Worm (Caenorhabditis elegans) whole organism, young adult: ENCODE measurements around the gene F31D4.5.

Experiments used
- B0019.2 ChIP-seq: fragments of 200-800 bp; sonication (Bioruptor generic); conservative IDR thresholded peaks from 2 replicates; pipeline ENCODE4 v1.3.6; 2022; ENCODE audit warnings: missing genetic modification reagents, missing genetic modification characterization, missing compliant biosample characterization
- B0035.1 ChIP-seq: sonication (generic microtip); optimal IDR thresholded peaks from 2 replicates; lab custom pipeline; 2016; ENCODE audit warnings: missing genetic modification characterization, mild to moderate bottlenecking, missing compliant biosample characterization, missing genotype, missing genetic modification reagents
- B0336.3 ChIP-seq: fragments of 200-800 bp; sonication (Bioruptor generic); IDR thresholded peaks from 2 replicates; pipeline ENCODE4 v1.3.6; 2022; ENCODE audit warnings: missing genetic modification characterization, missing compliant biosample characterization
- C06A6.2 ChIP-seq: fragments of 200-800 bp; sonication (Bioruptor generic); conservative IDR thresholded peaks from 2 replicates; pipeline ENCODE4 v1.3.6; 2022; ENCODE audit warnings: missing genetic modification characterization, missing compliant biosample characterization
- C17E4.6 ChIP-seq: fragments of 200-800 bp; sonication (Bioruptor generic); IDR thresholded peaks from 2 replicates; pipeline ENCODE4 v1.3.6; 2022; ENCODE audit warnings: missing genetic modification reagents, missing genetic modification characterization, missing compliant biosample characterization
- F22D6.2 ChIP-seq: sonication (generic microtip); optimal IDR thresholded peaks from 2 replicates; lab custom pipeline; 2016; ENCODE audit warnings: mild to moderate bottlenecking, missing genetic modification characterization, missing compliant biosample characterization
- F39B2.1 ChIP-seq: fragments of 200-800 bp; sonication (Bioruptor generic); IDR thresholded peaks from 2 replicates; pipeline ENCODE4 v1.3.6; 2022; ENCODE audit warnings: missing genetic modification reagents, missing genetic modification characterization, missing compliant biosample characterization
- F57C9.4 ChIP-seq: sonication (generic microtip); optimal IDR thresholded peaks from 2 replicates; lab custom pipeline; 2017; ENCODE audit warnings: mild to moderate bottlenecking, missing genetic modification characterization, missing compliant biosample characterization
- Y79H2A.3 ChIP-seq: fragments of 200-800 bp; sonication (Bioruptor generic); conservative IDR thresholded peaks from 2 replicates; pipeline ENCODE4 v1.3.6; 2022; ENCODE audit warnings: missing genetic modification reagents, missing genetic modification characterization, missing compliant biosample characterization
- akir-1 ChIP-seq: fragments of 200-800 bp; sonication (Bioruptor generic); optimal IDR thresholded peaks from 2 replicates; lab custom pipeline; 2018; ENCODE audit warnings: mild to moderate bottlenecking, missing genetic modification characterization, moderate library complexity, missing compliant biosample characterization
- aptf-2 ChIP-seq: fragments of 200-800 bp; sonication (Bioruptor generic); conservative IDR thresholded peaks from 2 replicates; pipeline ENCODE4 v1.3.6; 2022; ENCODE audit warnings: missing genetic modification reagents, missing genetic modification characterization, missing compliant biosample characterization
- aptf-3 ChIP-seq: fragments of 200-800 bp; sonication (Bioruptor generic); IDR thresholded peaks from 2 replicates; pipeline ENCODE4 v1.3.6; 2022; ENCODE audit warnings: missing genetic modification characterization, missing compliant biosample characterization
- athp-1 ChIP-seq: sonication (generic microtip); optimal IDR thresholded peaks from 2 replicates; lab custom pipeline; 2017; ENCODE audit warnings: mild to moderate bottlenecking, missing genetic modification characterization, missing compliant biosample characterization
- attf-3 ChIP-seq: fragments of 200-800 bp; sonication (Bioruptor generic); conservative IDR thresholded peaks from 2 replicates; pipeline ENCODE4 v1.3.6; 2022; ENCODE audit warnings: missing genetic modification reagents, missing genetic modification characterization, missing compliant biosample characterization
- attf-5 ChIP-seq: fragments of 200-800 bp; sonication (Bioruptor generic); optimal IDR thresholded peaks from 2 replicates; lab custom pipeline; 2018; ENCODE audit warnings: mild to moderate bottlenecking, missing genetic modification characterization, missing compliant biosample characterization
- ccch-3 ChIP-seq: fragments of 200-800 bp; sonication (Bioruptor generic); optimal IDR thresholded peaks from 2 replicates; lab custom pipeline; 2018; ENCODE audit warnings: mild to moderate bottlenecking, missing genetic modification characterization, missing compliant biosample characterization
- cebp-1 ChIP-seq, 2 experiments: fragments of 200-800 bp in 1 of 2; sonication (Bioruptor generic) in 1 of 2; sonication (generic microtip) in 1 of 2; IDR thresholded peaks in 1 of 2; optimal IDR thresholded peaks in 1 of 2; 2 replicates each; pipeline versions ENCODE4 v1.3.6 to Lab custom; 2017 to 2022; ENCODE audit warnings: missing compliant biosample characterization in 2 of 2, missing genetic modification characterization in 2 of 2, mild to moderate bottlenecking in 1 of 2, missing genetic modification reagents in 1 of 2, moderate library complexity in 1 of 2
- ceh-27 ChIP-seq: fragments of 200-800 bp; sonication (Bioruptor generic); optimal IDR thresholded peaks from 2 replicates; lab custom pipeline; 2018; ENCODE audit warnings: mild to moderate bottlenecking, missing genetic modification characterization, moderate library complexity, missing compliant biosample characterization
- ceh-79 ChIP-seq: sonication (generic microtip); optimal IDR thresholded peaks from 2 replicates; lab custom pipeline; 2017; ENCODE audit warnings: mild to moderate bottlenecking, missing genetic modification characterization, missing compliant biosample characterization
- ceh-91 ChIP-seq: fragments of 200-800 bp; sonication (Bioruptor generic); IDR thresholded peaks from 2 replicates; pipeline ENCODE4 v1.3.6; 2022; ENCODE audit warnings: missing genetic modification reagents, missing genetic modification characterization, missing compliant biosample characterization
- chd-7 ChIP-seq: sonication (generic microtip); optimal IDR thresholded peaks from 2 replicates; lab custom pipeline; 2016; ENCODE audit warnings: mild to moderate bottlenecking, missing genetic modification characterization, moderate library complexity, missing compliant biosample characterization
- die-1 ChIP-seq: sonication (generic microtip); optimal IDR thresholded peaks from 2 replicates; lab custom pipeline; 2016; ENCODE audit warnings: missing genotype, mild to moderate bottlenecking, missing genetic modification characterization, missing compliant biosample characterization
- dpff-1 ChIP-seq: sonication (generic microtip); optimal IDR thresholded peaks from 2 replicates; lab custom pipeline; 2017; ENCODE audit warnings: mild to moderate bottlenecking, missing genetic modification characterization, missing compliant biosample characterization
- efl-1 ChIP-seq: fragments of 150-350 bp; optimal IDR thresholded peaks from 2 replicates; lab custom pipeline; 2014; ENCODE audit warnings: missing biosample characterization, missing genetic modification reagents, missing genetic modification characterization
- ekl-4 ChIP-seq: fragments of 200-800 bp; sonication (Bioruptor generic); IDR thresholded peaks from 2 replicates; pipeline ENCODE4 v1.3.6; 2022; ENCODE audit warnings: missing genetic modification reagents, missing genetic modification characterization, missing compliant biosample characterization
- him-1 ChIP-seq: sonication (generic microtip); optimal IDR thresholded peaks from 2 replicates; lab custom pipeline; 2016; ENCODE audit warnings: missing genotype, missing genetic modification reagents, missing genetic modification characterization, missing compliant biosample characterization
- hsf-1 ChIP-seq: fragments of 200-800 bp; sonication (Bioruptor generic); IDR thresholded peaks from 2 replicates; pipeline ENCODE4 v1.3.6; 2022; ENCODE audit warnings: missing genetic modification reagents, missing genetic modification characterization, missing compliant biosample characterization
- lin-35 ChIP-seq, 3 experiments: fragments of 150-350 bp in 2 of 3; sonication (generic microtip) in 1 of 3; optimal IDR thresholded peaks; 2 replicates each; lab custom pipeline; 2014 to 2018; ENCODE audit warnings: missing biosample characterization in 3 of 3, missing genetic modification characterization in 3 of 3, missing genetic modification reagents in 3 of 3
- lsy-27 ChIP-seq: sonication (generic microtip); optimal IDR thresholded peaks from 2 replicates; lab custom pipeline; 2017; ENCODE audit warnings: missing genetic modification characterization, mild to moderate bottlenecking, missing compliant biosample characterization, antibody characterized with exemption, missing genotype, borderline replicate concordance; ENCODE audit not compliant: insufficient read depth
- madf-6 ChIP-seq: fragments of 200-800 bp; sonication (Bioruptor generic); IDR thresholded peaks from 2 replicates; pipeline ENCODE4 v1.3.6; 2022; ENCODE audit warnings: missing genetic modification reagents, missing genetic modification characterization, missing compliant biosample characterization
- madf-8 ChIP-seq: fragments of 200-800 bp; sonication (Bioruptor generic); conservative IDR thresholded peaks from 2 replicates; pipeline ENCODE4 v1.3.6; 2022; ENCODE audit warnings: missing genetic modification reagents, missing genetic modification characterization, missing compliant biosample characterization
- mxl-1 ChIP-seq: sonication (generic microtip); optimal IDR thresholded peaks from 2 replicates; lab custom pipeline; 2016; ENCODE audit warnings: missing genetic modification characterization, missing compliant biosample characterization
- nfya-2 ChIP-seq: fragments of 200-800 bp; sonication (Bioruptor generic); IDR thresholded peaks from 2 replicates; pipeline ENCODE4 v1.3.6; 2022; ENCODE audit warnings: missing genetic modification reagents, missing genetic modification characterization, missing compliant biosample characterization
- nfyb-1 ChIP-seq: fragments of 200-800 bp; sonication (Bioruptor generic); IDR thresholded peaks from 2 replicates; pipeline ENCODE4 v1.3.6; 2022; ENCODE audit warnings: missing genetic modification reagents, missing genetic modification characterization, missing compliant biosample characterization
- nhr-120 ChIP-seq: fragments of 200-800 bp; sonication (Bioruptor generic); IDR thresholded peaks from 2 replicates; pipeline ENCODE4 v1.3.6; 2022; ENCODE audit warnings: missing genetic modification characterization, missing compliant biosample characterization
- nhr-90 ChIP-seq: sonication (generic microtip); optimal IDR thresholded peaks from 2 replicates; lab custom pipeline; 2016; ENCODE audit warnings: missing genotype, mild to moderate bottlenecking, missing genetic modification characterization, missing compliant biosample characterization
- pha-4 ChIP-seq: fragments of 150-350 bp; sonication (generic microtip); optimal IDR thresholded peaks from 2 replicates; lab custom pipeline; 2014; ENCODE audit warnings: missing biosample characterization, missing genetic modification reagents, missing genetic modification characterization
- rpc-1 ChIP-seq, 2 experiments: fragments of 150-350 bp in 1 of 2; sonication (generic microtip) in 1 of 2; optimal IDR thresholded peaks; 2 replicates each; lab custom pipeline; 2014 to 2018; ENCODE audit warnings: missing biosample characterization in 1 of 2, missing genetic modification characterization in 1 of 2, missing genetic modification reagents in 1 of 2, missing genotype in 1 of 2
- snpc-1.1 ChIP-seq: sonication (generic microtip); optimal IDR thresholded peaks from 2 replicates; lab custom pipeline; 2017; ENCODE audit warnings: missing genetic modification characterization, mild to moderate bottlenecking, missing compliant biosample characterization, antibody characterized with exemption, moderate library complexity, missing genotype, missing genetic modification reagents; ENCODE audit not compliant: insufficient read depth
- tbx-9 ChIP-seq: sonication (generic microtip); optimal IDR thresholded peaks from 2 replicates; lab custom pipeline; 2016; ENCODE audit warnings: borderline replicate concordance, missing genetic modification characterization, inconsistent platforms, missing compliant biosample characterization
- unc-130 ChIP-seq: sonication (generic microtip); optimal IDR thresholded peaks from 2 replicates; lab custom pipeline; 2016; ENCODE audit warnings: missing genetic modification reagents, missing genetic modification characterization, missing compliant biosample characterization
- unc-62 ChIP-seq: fragments of 150-350 bp; optimal IDR thresholded peaks from 2 replicates; lab custom pipeline; 2014; ENCODE audit warnings: missing biosample characterization, missing genetic modification reagents, missing genetic modification characterization
- zim-3 ChIP-seq: sonication (generic microtip); optimal IDR thresholded peaks from 2 replicates; lab custom pipeline; 2017; ENCODE audit warnings: mild to moderate bottlenecking, missing genetic modification characterization, moderate library complexity, missing compliant biosample characterization
- ztf-18 ChIP-seq: sonication (generic microtip); optimal IDR thresholded peaks from 2 replicates; lab custom pipeline; 2016; ENCODE audit warnings: missing genotype, mild to moderate bottlenecking, missing genetic modification characterization, missing compliant biosample characterization
- ztf-22 ChIP-seq: fragments of 200-800 bp; sonication (Bioruptor generic); optimal IDR thresholded peaks from 2 replicates; lab custom pipeline; 2018; ENCODE audit warnings: mild to moderate bottlenecking, missing genetic modification characterization, moderate library complexity, missing compliant biosample characterization
- ztf-26 ChIP-seq: sonication (generic microtip); optimal IDR thresholded peaks from 2 replicates; lab custom pipeline; 2017; ENCODE audit warnings: missing genetic modification characterization, missing compliant biosample characterization

The F31D4.5 gene

ce11 chrV:20837765-20838164, 16.1 kb upstream of the F31D4.5 start, which contains the start of gene mrps-12 (continued):
- TF ChIP-seq ztf-22 (GFP tag; lab: Kevin White, UChicago): no peak
- no peak for TF ChIP-seq aptf-2
- TF ChIP-seq attf-5 (GFP tag; lab: Kevin White, UChicago): no peak
- no peak for TF ChIP-seq B0035.1 (tag; lab: Kevin White, UChicago)
- TF ChIP-seq Y79H2A.3 (GFP tag; lab: Robert Waterston, UW): no peak
- no peak for TF ChIP-seq F22D6.2 (tag; lab: Kevin White, UChicago)
- no peak for TF ChIP-seq pha-4 (tag; lab: Kevin White, UChicago)
- no peak for TF ChIP-seq unc-62 (GFP tag; lab: Kevin White, UChicago)
- TF ChIP-seq attf-3 (GFP tag; lab: Robert Waterston, UW): no peak
- TF ChIP-seq lin-35 (GFP tag; optimal IDR thresholded peaks at IDR 0.05; lab: Kevin White, UChicago): no peak

DNA sequence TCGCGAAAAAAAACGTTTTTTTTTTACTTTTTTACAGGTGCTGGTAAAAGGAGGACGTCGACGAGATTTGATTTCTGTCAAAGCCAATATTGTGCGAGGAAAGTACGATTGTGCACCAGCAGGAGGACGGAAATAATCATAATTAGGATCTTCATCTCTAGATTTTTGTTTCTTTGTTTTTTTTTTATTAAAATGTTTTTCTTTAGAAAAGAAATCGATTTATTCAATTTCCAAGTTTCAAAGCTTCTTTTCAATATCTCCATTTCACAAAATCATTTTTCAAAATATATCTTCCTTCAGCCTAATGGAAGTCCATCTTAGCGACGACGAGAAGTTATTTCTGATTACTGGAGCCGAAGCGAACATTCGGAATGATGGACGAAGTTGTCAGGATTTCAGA, 15.3 kb upstream of the F31D4.5 start, which contains the start of gene exos-7:
Gene exos-7 (plus strand): TSS at position 301 of the 400 bp plus-strand sequence.
- TF ChIP-seq ztf-22 (GFP tag; lab: Kevin White, UChicago): no peak
- TF ChIP-seq ztf-26 (tag; lab: Kevin White, UChicago): no peak
- no peak for TF ChIP-seq madf-8
- no peak for TF ChIP-seq F39B2.1
- TF ChIP-seq B0019.2 (GFP tag; lab: Robert Waterston, UW): no peak
- TF ChIP-seq ceh-91 (GFP tag; lab: Robert Waterston, UW): no peak
- no peak for TF ChIP-seq chd-7
- no peak for TF ChIP-seq aptf-3
- TF ChIP-seq ccch-3 (GFP tag; lab: Kevin White, UChicago): no peak

DNA sequence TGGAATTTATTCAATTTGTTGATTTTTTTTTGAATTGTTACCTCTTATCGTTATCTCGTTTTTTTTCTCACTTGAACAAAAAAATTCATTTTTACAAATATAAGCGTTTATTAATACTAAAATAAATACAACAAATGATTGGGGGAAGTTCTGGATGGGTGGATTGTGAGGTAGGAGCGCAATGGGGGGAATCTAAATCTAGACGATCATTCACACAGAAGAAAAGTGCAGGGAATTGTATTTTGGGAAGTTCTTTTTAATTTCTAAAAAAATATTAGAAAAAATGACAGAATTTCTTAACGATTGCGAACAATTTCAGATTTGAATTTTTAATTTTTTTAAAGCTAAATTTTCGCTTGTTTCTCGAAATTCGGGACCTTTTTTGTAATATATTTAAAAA, 12.4 kb upstream of the F31D4.5 start:
- TF ChIP-seq chd-7: no peak
- TF ChIP-seq efl-1 (GFP tag; lab: Kevin White, UChicago): no peak
- peak; percentile 58; the same call in 1 of the 2 replicates for TF ChIP-seq hsf-1
- no peak for TF ChIP-seq dpff-1
- no peak for TF ChIP-seq C06A6.2
- TF ChIP-seq mxl-1 (tag; lab: Kevin White, UChicago): no peak
- no peak for TF ChIP-seq akir-1 (GFP tag; lab: Kevin White, UChicago)
- TF ChIP-seq athp-1 (tag; lab: Kevin White, UChicago): no peak
- TF ChIP-seq C17E4.6: no peak
- no peak for TF ChIP-seq cebp-1 (GFP tag; IDR thresholded peaks at IDR 0.05; lab: Robert Waterston, UW)
- TF ChIP-seq cebp-1 (tag; optimal IDR thresholded peaks at IDR 0.05; lab: Kevin White, UChicago): no peak
- no peak for TF ChIP-seq ztf-18 (tag; lab: Kevin White, UChicago)
- no peak for TF ChIP-seq snpc-1.1 (tag; lab: Kevin White, UChicago)
- TF ChIP-seq ekl-4 (GFP tag; lab: Robert Waterston, UW): 0 out of 2 replicates have a peak, but pooled peaks have one; percentile 27
- no peak for TF ChIP-seq lsy-27 (tag; lab: Kevin White, UChicago)
- peak; percentile 18 for TF ChIP-seq zim-3 (tag; lab: Kevin White, UChicago)
- TF ChIP-seq F57C9.4 (tag; lab: Kevin White, UChicago): no peak
- no peak for TF ChIP-seq ceh-27
- no peak for TF ChIP-seq nfyb-1 (GFP tag; lab: Robert Waterston, UW)
- TF ChIP-seq rpc-1 (optimal IDR thresholded peaks at IDR 0.05; lab: Kevin White, UChicago): no peak
- TF ChIP-seq rpc-1 (tag; optimal IDR thresholded peaks at IDR 0.05; lab: Kevin White, UChicago): no peak
- TF ChIP-seq ceh-79 (tag; lab: Kevin White, UChicago): no peak
- no peak for TF ChIP-seq madf-6 (GFP tag; lab: Robert Waterston, UW)
- TF ChIP-seq nhr-90: no peak
- peak; percentile 2 for TF ChIP-seq unc-130 (GFP tag; lab: Kevin White, UChicago)
- TF ChIP-seq tbx-9 (tag; lab: Kevin White, UChicago): no peak
- no peak for TF ChIP-seq die-1
- no peak for TF ChIP-seq nhr-120 (GFP tag; lab: Robert Waterston, UW)
- TF ChIP-seq nfya-2 (GFP tag; lab: Robert Waterston, UW): no peak
- peak; percentile 27; the same call in 1 of the 2 replicates for TF ChIP-seq B0336.3 (GFP tag; lab: Robert Waterston, UW)
- TF ChIP-seq him-1 (tag; lab: Kevin White, UChicago): peak; percentile 50
